3 fruit fly cellular contexts compared by ENCODE assay signal in genomic region chr3R:6810574-6810973, dm6.
A peak's percentile ranks its signal among the peaks of the same experiment; 100 is the strongest.
TF ChIP-seq lines count a peak whose summit lies in the region.

No protein-coding gene starts in this region.

- no peak for TF ChIP-seq CTCF in whole organism, embryonic (GFP tag; optimal IDR thresholded peaks at IDR 0.05; lab: Kevin White, UChicago)

TF ChIP-seq in whole organism, embryonic, 481 proteins besides CTCF, POLR2A, EP300 and RAD21 (continues in another document):
- TF ChIP-seq Atf-2 (GFP tag; optimal IDR thresholded peaks at IDR 0.05; lab: Kevin White, UChicago): no peak
- TF ChIP-seq Nf-YA (GFP tag; IDR thresholded peaks at IDR 0.05; lab: Robert Waterston, UW): no peak
- no peak for TF ChIP-seq pita (GFP tag; optimal IDR thresholded peaks at IDR 0.05; lab: Kevin White, UChicago)
- TF ChIP-seq run (tag; optimal IDR thresholded peaks at IDR 0.05; lab: Kevin White, UChicago): no peak
- TF ChIP-seq tll (GFP tag; optimal IDR thresholded peaks at IDR 0.05; lab: Kevin White, UChicago): peak in 1 of 2 experiments; percentile 99
- peak; percentile 22 for TF ChIP-seq CG6813 (GFP tag; optimal IDR thresholded peaks at IDR 0.05; lab: Kevin White, UChicago)
- TF ChIP-seq CkIIα-i1 (GFP tag; IDR thresholded peaks at IDR 0.05; lab: Robert Waterston, UW): no peak
- peak; percentile 66 for TF ChIP-seq yki (optimal IDR thresholded peaks at IDR 0.05; lab: Kevin White, UChicago)
- no peak for TF ChIP-seq CG2129 (GFP tag; IDR thresholded peaks at IDR 0.05; lab: Robert Waterston, UW; ENCODE audit: partially characterized antibody)
- TF ChIP-seq HmgD (GFP tag; optimal IDR thresholded peaks at IDR 0.05; lab: Kevin White, UChicago): peak; percentile 31
- no peak for TF ChIP-seq gt (GFP tag; IDR thresholded peaks at IDR 0.05; lab: Robert Waterston, UW)
- TF ChIP-seq CG32767 (GFP tag; IDR thresholded peaks at IDR 0.05; lab: Robert Waterston, UW): peak; percentile 69
- peak; percentile 88 for TF ChIP-seq CG1832 (GFP tag; optimal IDR thresholded peaks at IDR 0.05; lab: Kevin White, UChicago)
- peak; percentile 66 for TF ChIP-seq oc (tag; optimal IDR thresholded peaks at IDR 0.05; lab: Kevin White, UChicago)
- TF ChIP-seq Scr (GFP tag; IDR thresholded peaks at IDR 0.05; lab: Robert Waterston, UW; ENCODE audit: partially characterized antibody): peak; percentile 49
- peak; percentile 2 for TF ChIP-seq CG8924 (tag; optimal IDR thresholded peaks at IDR 0.05; lab: Kevin White, UChicago)
- TF ChIP-seq CG4854 (GFP tag; optimal IDR thresholded peaks at IDR 0.05; lab: Kevin White, UChicago): no peak
- peak; percentile 5 for TF ChIP-seq nerfin-1 (tag; optimal IDR thresholded peaks at IDR 0.05; lab: Kevin White, UChicago)
- no peak for TF ChIP-seq pb (GFP tag; optimal IDR thresholded peaks at IDR 0.05; lab: Kevin White, UChicago)
- 0 out of 2 replicates have a peak, but pooled peaks have one; percentile 10 for TF ChIP-seq chm (GFP tag; IDR thresholded peaks at IDR 0.05; lab: Robert Waterston, UW)
- no peak for TF ChIP-seq Doc3 (GFP tag; IDR thresholded peaks at IDR 0.05; lab: Robert Waterston, UW; ENCODE audit: partially characterized antibody)
- TF ChIP-seq onecut (GFP tag; IDR thresholded peaks at IDR 0.05; lab: Robert Waterston, UW): no peak
- no peak for TF ChIP-seq hkb (optimal IDR thresholded peaks at IDR 0.05; lab: Kevin White, UChicago)
- TF ChIP-seq hkb (GFP tag; IDR thresholded peaks at IDR 0.05; lab: Robert Waterston, UW): no peak
- TF ChIP-seq kni (GFP tag; optimal IDR thresholded peaks at IDR 0.05; lab: Kevin White, UChicago): peak; percentile 78
- TF ChIP-seq ase (GFP tag; IDR thresholded peaks at IDR 0.05; lab: Robert Waterston, UW): 0 out of 3 replicates have a peak, but pooled peaks have one; percentile 33
- peak; percentile 54 for TF ChIP-seq zen (tag; optimal IDR thresholded peaks at IDR 0.05; lab: Kevin White, UChicago)
- no peak for TF ChIP-seq CG30431 (GFP tag; optimal IDR thresholded peaks at IDR 0.05; lab: Kevin White, UChicago)
- peak; percentile 92 for TF ChIP-seq CG14710 (tag; optimal IDR thresholded peaks at IDR 0.05; lab: Kevin White, UChicago)
- TF ChIP-seq Kr (GFP tag; optimal IDR thresholded peaks at IDR 0.05; lab: Kevin White, UChicago): peak; percentile 96

TF ChIP-seq in whole organism, prepupa, 60 proteins besides CTCF, POLR2A, EP300 and RAD21:
- peak; percentile 50 for TF ChIP-seq fkh (GFP tag; optimal IDR thresholded peaks at IDR 0.05; lab: Kevin White, UChicago)
- no peak for TF ChIP-seq CG6808 (GFP tag; optimal IDR thresholded peaks at IDR 0.05; lab: Kevin White, UChicago)

TF ChIP-seq in whole organism, wandering third instar larva, 38 proteins besides CTCF, POLR2A, EP300 and RAD21:
- no peak for TF ChIP-seq Jra (GFP tag; optimal IDR thresholded peaks at IDR 0.05; lab: Kevin White, UChicago)
- peak; percentile 5 to 47 for TF ChIP-seq dl (GFP tag; optimal IDR thresholded peaks at IDR 0.05; lab: Kevin White, UChicago; ENCODE audit: insufficient read depth in 1 of 2, partially characterized antibody in 2 of 2)
- TF ChIP-seq CG9705 (GFP tag; optimal IDR thresholded peaks at IDR 0.05; lab: Kevin White, UChicago): no peak
- TF ChIP-seq Sp1 (GFP tag; optimal IDR thresholded peaks at IDR 0.05; lab: Kevin White, UChicago): no peak
- TF ChIP-seq Dif (GFP tag; optimal IDR thresholded peaks at IDR 0.05; lab: Kevin White, UChicago; ENCODE audit: partially characterized antibody): peak; percentile 63

Comparison
In these comparisons a context has a peak if more than half of its experiments do, and no peak if none do; other contexts are left out.
1. Of the 7 proteins assayed by ChIP-seq in both whole organism, embryonic and whole organism, prepupa: peak only in whole organism, embryonic: CG16779; only in whole organism, prepupa: none; in both: none; in neither: 6.